Worm (Caenorhabditis elegans): ENCODE data around the gene Y26G10.4.
A peak's percentile ranks its signal among the peaks of the same experiment; 100 is the strongest.

Gene Y26G10.4

ce11 chrV:17665906-17666305, 33.1 kb downstream of the Y26G10.4 start, which contains the start of gene F59A1.11:
F59A1.11 (minus strand) TSS chrV:17666006.
- no peak for TF ChIP-seq zfp-2 (tag; optimal IDR thresholded peaks at IDR 0.05)
- no peak for TF ChIP-seq dmd-8 (GFP tag; IDR thresholded peaks at IDR 0.05)
- no peak for TF ChIP-seq nhr-10 (tag; optimal IDR thresholded peaks at IDR 0.05)
- no peak for TF ChIP-seq cey-2 (tag; optimal IDR thresholded peaks at IDR 0.05; ENCODE audit: borderline replicate concordance, insufficient read depth)
- TF ChIP-seq unc-130 (GFP tag; optimal IDR thresholded peaks at IDR 0.05), result no peak
- no peak for TF ChIP-seq daf-12 (tag; optimal IDR thresholded peaks at IDR 0.05)
- no peak for TF ChIP-seq nhr-6 (tag; optimal IDR thresholded peaks at IDR 0.05)
- no peak for TF ChIP-seq spr-3 (GFP tag; optimal IDR thresholded peaks at IDR 0.05)
- no peak for TF ChIP-seq nhr-48 (tag; optimal IDR thresholded peaks at IDR 0.05)
- TF ChIP-seq ceh-44 (GFP tag; IDR thresholded peaks at IDR 0.05), result no peak
- TF ChIP-seq pha-4 (GFP tag; IDR thresholded peaks at IDR 0.05), result no peak
- no peak for TF ChIP-seq pha-4 (tag; optimal IDR thresholded peaks at IDR 0.05)

ce11 chrV:17664367-17664766, 34.6 kb downstream of the Y26G10.4 start:
- TF ChIP-seq ces-1 (GFP tag; optimal IDR thresholded peaks at IDR 0.05), result no peak
- TF ChIP-seq nhr-111 (GFP tag; optimal IDR thresholded peaks at IDR 0.05), result no peak
- TF ChIP-seq dpl-1 (GFP tag; optimal IDR thresholded peaks at IDR 0.05), result no peak
- no peak for TF ChIP-seq daf-8 (GFP tag; IDR thresholded peaks at IDR 0.05)
- TF ChIP-seq egl-27 (tag; optimal IDR thresholded peaks at IDR 0.05), result no peak
- no peak for TF ChIP-seq mdt-29 (GFP tag; IDR thresholded peaks at IDR 0.05)
- no peak for TF ChIP-seq arid-1 (GFP tag; conservative IDR thresholded peaks at IDR 0.05)
- TF ChIP-seq egl-43 (GFP tag; IDR thresholded peaks at IDR 0.05), result no peak
- no peak for TF ChIP-seq nhr-10 (tag; optimal IDR thresholded peaks at IDR 0.05)
- TF ChIP-seq hlh-11 (tag; optimal IDR thresholded peaks at IDR 0.05), result no peak
- TF ChIP-seq snpc-1.2 (GFP tag; IDR thresholded peaks at IDR 0.05), result no peak
- no peak for TF ChIP-seq F49E8.2 (tag; optimal IDR thresholded peaks at IDR 0.05; ENCODE audit: borderline replicate concordance)
- TF ChIP-seq aha-1 (tag), result peak; percentile 3
- TF ChIP-seq Y48G9A.11 (GFP tag; IDR thresholded peaks at IDR 0.05), result 0 out of 2 replicates have a peak, but pooled peaks have one; percentile 39
- TF ChIP-seq ztf-11 (tag; optimal IDR thresholded peaks at IDR 0.05), result no peak
- no peak for TF ChIP-seq Y105C5A.15 (GFP tag; IDR thresholded peaks at IDR 0.05)
- no peak for TF ChIP-seq mes-2 (tag; optimal IDR thresholded peaks at IDR 0.05; ENCODE audit: poor library complexity, severe bottlenecking)
- no peak for TF ChIP-seq lin-1 (GFP tag; IDR thresholded peaks at IDR 0.05)
- no peak for TF ChIP-seq aly-2 (tag; optimal IDR thresholded peaks at IDR 0.05)
- TF ChIP-seq attf-4 (tag; optimal IDR thresholded peaks at IDR 0.05), result no peak
- peak; percentile 69 for TF ChIP-seq set-16 (GFP tag; IDR thresholded peaks at IDR 0.05)
- no peak for TF ChIP-seq dmd-8 (GFP tag; IDR thresholded peaks at IDR 0.05)
- no peak for TF ChIP-seq hmg-1.1 (GFP tag; IDR thresholded peaks at IDR 0.05)
- TF ChIP-seq hif-1 (tag; optimal IDR thresholded peaks at IDR 0.05), result no peak
- no peak for TF ChIP-seq ZK337.2 (GFP tag; IDR thresholded peaks at IDR 0.05)
- TF ChIP-seq vab-7 (GFP tag; IDR thresholded peaks at IDR 0.05), result 0 out of 2 replicates have a peak, but pooled peaks have one; percentile 29
- TF ChIP-seq nhr-48 (tag; optimal IDR thresholded peaks at IDR 0.05), result no peak
- no peak for TF ChIP-seq fkh-10 (GFP tag; optimal IDR thresholded peaks at IDR 0.05)
- no peak for TF ChIP-seq nhr-102 (tag; optimal IDR thresholded peaks at IDR 0.05)
- TF ChIP-seq gei-8 (GFP tag; optimal IDR thresholded peaks at IDR 0.05), result no peak

- TF ChIP-seq aha-1 (tag) (peak; percentile 40), nhr-28 (tag; optimal IDR thresholded peaks at IDR 0.05) (peak; percentile 58), daf-16 (GFP tag; optimal IDR thresholded peaks at IDR 0.05) (no peak), daf-16 (tag; optimal IDR thresholded peaks at IDR 0.05) (peak; percentile 92), pqm-1 (tag; optimal IDR thresholded peaks at IDR 0.05) (peak; percentile 82), php-3 (GFP tag; IDR thresholded peaks at IDR 0.05) (peak; percentile 65; the same call in 1 of the 2 replicates), F49E8.2 (tag; optimal IDR thresholded peaks at IDR 0.05; ENCODE audit: borderline replicate concordance) (no peak), lsy-2 (tag; optimal IDR thresholded peaks at IDR 0.05) (no peak), F26F4.8 (GFP tag; conservative IDR thresholded peaks at IDR 0.05) (no peak), madf-9 (GFP tag; conservative IDR thresholded peaks at IDR 0.05) (no peak), hlh-11 (tag; optimal IDR thresholded peaks at IDR 0.05) (peak; percentile 57), nhr-25 (tag; optimal IDR thresholded peaks at IDR 0.05; ENCODE audit: borderline replicate concordance, insufficient read depth) (no peak), set-16 (GFP tag; IDR thresholded peaks at IDR 0.05) (no peak), vab-7 (GFP tag; IDR thresholded peaks at IDR 0.05) (no peak), nhr-77 (tag; optimal IDR thresholded peaks at IDR 0.05) (no peak), lin-29 (GFP tag; IDR thresholded peaks at IDR 0.05) (no peak)
Observed at ce11 chrV:17662260-17662659, 36.7 kb downstream of the Y26G10.4 start.
